Worm (Caenorhabditis elegans): ENCODE results near the gene era-1.

- TF ChIP-seq flt-1 (GFP tag; IDR thresholded peaks at IDR 0.05) (no peak), cog-1 (tag; optimal IDR thresholded peaks at IDR 0.05) (no peak)
These were observed 21.4 kb upstream of the era-1 start, which contains the start of gene egl-46 for ce11 chrV:6681501-6681900.
